Fruit fly (Drosophila melanogaster) whole organism: Measurements from ENCODE around the gene Ugt303B2.

Source experiments
- CG8478 ChIP-seq: fragments of >200 bp; optimal IDR thresholded peaks from 2 replicates; lab custom pipeline; 2018; ENCODE audit warnings: inconsistent platforms
- Dll ChIP-seq: fragments of >200 bp; optimal IDR thresholded peaks from 2 replicates; lab custom pipeline; 2017
- EcR ChIP-seq, 2 experiments: fragments of >200 bp; optimal IDR thresholded peaks; 2 replicates each; lab custom pipeline; 2017; ENCODE audit warnings: missing biosample characterization in 2 of 2, missing genetic modification characterization in 2 of 2, missing genetic modification reagents in 2 of 2
- pan ChIP-seq: fragments of >200 bp; optimal IDR thresholded peaks from 2 replicates; lab custom pipeline; 2017
- psq ChIP-seq: fragments of >200 bp; optimal IDR thresholded peaks from 2 replicates; lab custom pipeline; 2017
- usp ChIP-seq: fragments of >200 bp; optimal IDR thresholded peaks from 2 replicates; lab custom pipeline; 2017; ENCODE audit warnings: missing biosample characterization, missing genetic modification characterization, mixed read lengths

Ugt303B2 gene

DNA sequence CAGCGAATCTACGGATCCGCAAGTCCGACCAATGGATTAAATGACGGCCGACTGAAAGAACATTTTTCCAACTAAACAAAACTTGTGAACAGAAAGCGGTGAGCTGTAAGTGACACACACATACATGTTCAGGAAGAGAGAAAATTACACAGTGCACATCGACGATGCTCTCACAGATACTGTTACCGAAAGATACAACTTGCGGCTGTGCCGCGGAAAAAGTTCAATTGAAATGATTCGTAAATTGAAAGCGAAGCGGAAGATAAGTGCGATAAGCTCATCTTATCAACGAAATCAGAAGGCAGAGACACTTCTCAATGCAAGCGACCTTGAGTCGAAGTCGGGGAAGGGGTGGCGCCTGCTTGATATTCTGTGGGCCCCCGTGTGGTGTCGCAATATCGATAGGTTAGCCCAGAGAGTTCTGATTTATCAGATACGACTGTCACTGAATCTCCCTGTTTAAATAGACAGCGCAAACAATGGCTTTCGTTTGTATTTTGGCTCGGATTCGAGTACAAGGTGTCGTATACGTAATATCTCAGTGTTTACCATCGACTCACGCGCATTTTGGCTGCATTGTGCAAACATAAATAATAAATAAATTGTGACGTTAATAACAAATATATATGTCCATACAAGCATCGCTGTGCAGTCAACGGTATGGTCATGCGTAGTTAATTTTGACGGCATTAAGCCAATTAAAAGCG is 19.2 kb downstream of the Ugt303B2 start, which contains the start of gene Irk2:
Irk2 (minus strand) TSS at position 51 of the 707 bp plus-strand sequence.
- TF ChIP-seq usp (no peak), EcR (GFP tag; optimal IDR thresholded peaks at IDR 0.05; lab: Kevin White, UChicago) (no peak), Dll (no peak), psq (lab: Kevin White, UChicago) (no peak), pan (no peak), CG8478 (no peak)

DNA sequence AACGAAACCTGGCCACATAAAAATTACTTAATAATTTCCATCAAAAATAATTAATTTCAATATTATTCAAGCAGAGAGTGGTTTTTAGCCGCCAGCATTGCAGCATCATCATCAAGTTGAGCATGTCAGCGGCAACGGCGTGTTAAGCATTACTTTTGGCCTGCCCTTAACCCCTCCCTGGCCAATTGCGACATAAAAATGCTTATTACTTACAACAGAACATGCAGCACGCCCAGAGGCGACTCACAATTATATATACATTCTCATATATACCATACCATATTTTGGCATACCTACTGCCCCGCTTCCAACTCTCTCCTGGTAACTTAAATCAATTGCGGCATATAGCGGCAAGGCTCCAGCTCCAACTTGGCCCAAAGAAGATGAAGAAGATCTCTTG is 27.4 kb downstream of the Ugt303B2 start:
- no peak for TF ChIP-seq psq (lab: Kevin White, UChicago)
- peak; percentile 29 for TF ChIP-seq Dll
- no peak for TF ChIP-seq usp

- no peak for TF ChIP-seq pan
- TF ChIP-seq Dll = peak; percentile 78
- TF ChIP-seq psq (lab: Kevin White, UChicago) = no peak
- no peak for TF ChIP-seq EcR (GFP tag; optimal IDR thresholded peaks at IDR 0.05; lab: Kevin White, UChicago)
Observed at dm6 chr3R:23509408-23509940, 29.2 kb downstream of the Ugt303B2 start.

dm6 chr3R:23508304-23508703 is 30.4 kb downstream of the Ugt303B2 start:
- TF ChIP-seq pan = no peak
- no peak for TF ChIP-seq usp
- TF ChIP-seq Dll = no peak
- TF ChIP-seq CG8478 = no peak
- no peak for TF ChIP-seq psq (lab: Kevin White, UChicago)
- TF ChIP-seq EcR (GFP tag; optimal IDR thresholded peaks at IDR 0.05; lab: Kevin White, UChicago) = no peak

DNA sequence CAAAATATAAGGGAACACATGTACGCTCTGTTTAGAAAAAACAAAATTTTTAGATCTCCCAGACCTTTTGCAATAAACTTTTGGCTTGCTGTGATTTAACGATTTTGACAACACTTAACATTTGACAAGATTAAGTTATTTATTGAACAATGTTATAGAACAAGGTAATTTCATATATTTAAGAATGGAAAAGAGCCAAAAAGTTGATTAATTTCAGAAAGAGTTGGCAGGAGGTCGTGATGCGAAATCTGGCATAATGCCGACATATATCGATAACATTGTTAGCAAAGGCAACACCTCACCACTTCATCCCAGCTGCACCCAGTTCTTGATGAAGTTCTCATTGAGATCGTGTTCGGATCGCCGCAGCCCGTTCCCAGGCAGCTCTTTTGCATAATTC is 31.3 kb downstream of the Ugt303B2 start, which contains the start of gene CG34289:
CG34289 (minus strand) TSS at position 101 of the 400 bp plus-strand sequence.
- TF ChIP-seq Dll (no peak), EcR (GFP tag; optimal IDR thresholded peaks at IDR 0.05; lab: Kevin White, UChicago) (no peak)

DNA sequence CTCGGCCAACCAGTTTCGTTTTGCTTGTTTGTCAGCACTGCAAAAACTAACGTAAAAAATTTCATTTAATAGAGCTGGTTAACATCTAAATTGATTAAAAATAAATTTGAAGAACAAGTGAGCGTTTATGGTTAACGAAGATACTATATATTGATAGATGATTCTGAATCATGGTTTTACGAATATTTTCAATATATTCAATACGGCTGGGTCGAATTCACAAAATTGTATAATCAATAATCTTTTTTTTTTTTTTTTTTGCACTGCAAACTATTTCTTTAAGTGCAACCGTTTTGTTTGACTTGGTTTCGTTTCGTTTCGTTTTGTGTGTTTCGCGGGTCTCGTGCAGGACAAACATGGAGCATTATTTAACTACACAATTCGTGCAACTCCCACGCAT is 33.9 kb downstream of the Ugt303B2 start:
- TF ChIP-seq CG8478 (no peak), pan (no peak)

dm6 chr3R:23503511-23503910 is 35.2 kb downstream of the Ugt303B2 start:
- TF ChIP-seq EcR (GFP tag; optimal IDR thresholded peaks at IDR 0.05; lab: Kevin White, UChicago) = no peak
- no peak for TF ChIP-seq Dll
- TF ChIP-seq pan = no peak
- no peak for TF ChIP-seq CG8478
- no peak for TF ChIP-seq usp

dm6 chr3R:23497241-23497640 is 41.5 kb downstream of the Ugt303B2 start:
- TF ChIP-seq EcR (GFP tag; optimal IDR thresholded peaks at IDR 0.05; lab: Kevin White, UChicago) (no peak), usp (no peak), Dll (no peak), pan (no peak)

DNA sequence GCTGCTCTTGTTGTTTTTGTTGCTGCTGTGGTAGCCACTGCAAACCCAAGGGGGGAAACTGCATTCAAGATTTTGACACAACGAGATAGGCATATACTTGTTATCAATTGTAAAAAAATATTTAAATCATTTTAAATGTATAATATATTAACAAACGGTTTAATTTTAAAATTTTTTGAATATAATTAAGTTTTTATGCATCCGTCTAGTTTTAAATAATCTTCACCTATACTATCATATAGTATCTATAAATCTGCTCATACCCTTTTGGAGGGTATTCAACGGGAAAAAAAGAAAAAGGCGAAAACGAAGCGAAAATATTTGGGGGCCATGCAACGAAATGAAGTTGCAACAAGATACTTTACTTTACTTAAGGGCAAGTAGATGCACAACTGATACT is 42.2 kb downstream of the Ugt303B2 start:
- TF ChIP-seq usp (no peak), psq (lab: Kevin White, UChicago) (no peak), Dll (no peak), CG8478 (no peak), pan (no peak), EcR (GFP tag; optimal IDR thresholded peaks at IDR 0.05; lab: Kevin White, UChicago) (no peak)

DNA sequence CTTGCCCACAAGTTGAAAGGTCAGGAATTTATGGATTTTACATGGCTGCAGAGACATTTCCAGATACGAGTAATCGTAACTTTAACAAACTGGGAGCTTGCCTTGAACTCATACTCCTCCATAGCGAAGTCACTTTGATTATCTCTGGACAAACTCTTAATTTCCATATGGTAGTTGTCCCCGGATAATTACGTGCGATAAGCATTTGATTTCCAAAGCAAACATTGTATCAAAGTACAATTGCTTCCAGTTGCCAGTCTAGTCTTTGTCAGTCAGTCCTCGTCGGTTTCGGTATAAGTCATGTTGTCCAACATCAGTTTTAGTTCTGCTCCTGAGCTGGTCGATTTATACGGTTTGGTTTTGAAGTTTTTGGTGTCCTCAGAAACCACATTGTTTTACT is 51.5 kb downstream of the Ugt303B2 start, which contains the start of gene Ir94h:
Ir94h (plus strand) TSS at position 301 of the 400 bp plus-strand sequence.
- no peak for TF ChIP-seq Dll
- no peak for TF ChIP-seq EcR (GFP tag; optimal IDR thresholded peaks at IDR 0.05; lab: Kevin White, UChicago)
- TF ChIP-seq CG8478 = no peak
- no peak for TF ChIP-seq usp
- TF ChIP-seq pan = no peak
- no peak for TF ChIP-seq psq (lab: Kevin White, UChicago)
